Fruit fly (Drosophila melanogaster) whole organism, adult: ENCODE results near the gene Acp1.

ENCODE experiments used
- CG11617 ChIP-seq: fragments of 200-800 bp; sonication (Bioruptor generic); optimal IDR thresholded peaks from 2 replicates; lab custom pipeline; 2017; ENCODE audit warnings: mild to moderate bottlenecking, missing biosample characterization, missing genetic modification reagents, missing genetic modification characterization
- CG12768 ChIP-seq: fragments of 200-800 bp; sonication (Bioruptor generic); optimal IDR thresholded peaks from 2 replicates; lab custom pipeline; 2017; ENCODE audit warnings: missing biosample characterization, missing genetic modification characterization, mild to moderate bottlenecking, moderate library complexity, missing genetic modification reagents
- CG1620 ChIP-seq: fragments of 200-800 bp; sonication (Bioruptor generic); optimal IDR thresholded peaks from 2 replicates; lab custom pipeline; 2016; ENCODE audit warnings: missing biosample characterization, missing genetic modification characterization
- CG33017 ChIP-seq: fragments of 200-800 bp; sonication (Bioruptor generic); optimal IDR thresholded peaks from 2 replicates; lab custom pipeline; 2018; ENCODE audit warnings: missing biosample characterization, mild to moderate bottlenecking, missing genetic modification characterization, moderate library complexity
- CG7045 ChIP-seq: fragments of 200-800 bp; sonication (Bioruptor generic); optimal IDR thresholded peaks from 2 replicates; lab custom pipeline; 2017; ENCODE audit warnings: missing biosample characterization, mild to moderate bottlenecking, missing genetic modification characterization
- Clk ChIP-seq: fragments of 200-800 bp; sonication (Bioruptor generic); optimal IDR thresholded peaks from 2 replicates; lab custom pipeline; 2017; ENCODE audit warnings: missing biosample characterization, missing genetic modification characterization
- Crg-1 ChIP-seq: fragments of 200-800 bp; sonication (Bioruptor generic); optimal IDR thresholded peaks from 2 replicates; lab custom pipeline; 2016; ENCODE audit warnings: missing biosample characterization, missing genetic modification characterization
- Mnt ChIP-seq: fragments of 200-800 bp; sonication (Bioruptor generic); optimal IDR thresholded peaks from 2 replicates; lab custom pipeline; 2016; ENCODE audit warnings: missing biosample characterization, mild to moderate bottlenecking, missing genetic modification characterization
- bab1 ChIP-seq: fragments of 200-800 bp; sonication (Bioruptor generic); optimal IDR thresholded peaks from 3 replicates; lab custom pipeline; 2019; ENCODE audit warnings: missing biosample characterization, mild to moderate bottlenecking, missing genetic modification characterization, moderate library complexity
- cnc ChIP-seq, 2 experiments: fragments of >200 bp; optimal IDR thresholded peaks; 2 replicates each; lab custom pipeline; 2017
- kay ChIP-seq: fragments of 200-800 bp; sonication (Bioruptor generic); peaks from one replicate; lab custom pipeline; 2016; ENCODE audit warnings: missing biosample characterization, missing genetic modification characterization, borderline replicate concordance
- ovo ChIP-seq: fragments of 200-800 bp; sonication (Bioruptor generic); optimal IDR thresholded peaks from 2 replicates; lab custom pipeline; 2016; ENCODE audit warnings: missing biosample characterization, missing genetic modification characterization
- pad ChIP-seq: fragments of 200-800 bp; sonication (Bioruptor generic); optimal IDR thresholded peaks from 3 replicates; lab custom pipeline; 2017; ENCODE audit warnings: missing biosample characterization, missing genetic modification characterization, mild to moderate bottlenecking, moderate library complexity, missing genetic modification reagents
- toe ChIP-seq: fragments of 200-800 bp; sonication (Bioruptor generic); optimal IDR thresholded peaks from 2 replicates; lab custom pipeline; 2016; ENCODE audit warnings: missing biosample characterization, missing genetic modification characterization

DNA sequence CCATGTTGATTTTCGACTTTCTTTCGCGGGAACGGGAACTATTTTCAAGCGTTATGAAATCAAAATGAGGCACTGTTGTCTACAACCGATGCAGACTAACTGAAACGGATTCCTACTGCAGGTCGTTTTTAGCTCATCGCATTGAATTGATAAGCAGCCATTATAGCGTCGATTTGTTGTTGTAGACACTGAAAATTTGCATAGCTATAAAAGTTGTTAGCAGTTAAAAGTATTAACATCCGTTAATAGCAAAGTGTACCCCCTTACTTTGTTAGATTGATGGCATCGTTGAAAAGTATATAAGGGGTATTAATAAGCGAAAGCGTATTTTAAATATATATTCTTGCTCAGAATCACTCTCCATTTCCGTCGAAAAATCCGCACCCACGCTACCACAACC is 21.9 kb downstream of the Acp1 start, which contains the start of gene CG13793:
- no peak for TF ChIP-seq bab1 (GFP tag; lab: Kevin White, UChicago)
- no peak for TF ChIP-seq Clk (GFP tag; lab: Kevin White, UChicago)
- TF ChIP-seq CG33017 (tag; lab: Kevin White, UChicago): no peak
- TF ChIP-seq ovo (GFP tag; lab: Kevin White, UChicago): no peak
- no peak for TF ChIP-seq Crg-1 (GFP tag; lab: Kevin White, UChicago)
- no peak for TF ChIP-seq CG12768 (GFP tag; lab: Kevin White, UChicago)
- TF ChIP-seq CG11617 (GFP tag; lab: Kevin White, UChicago): no peak
- no peak for TF ChIP-seq CG1620 (GFP tag; lab: Kevin White, UChicago)
- TF ChIP-seq CG7045 (GFP tag; lab: Kevin White, UChicago): no peak
- peak; percentile 35 for TF ChIP-seq kay (GFP tag; lab: Kevin White, UChicago)
- TF ChIP-seq Mnt (GFP tag; lab: Kevin White, UChicago): no peak
- TF ChIP-seq cnc (optimal IDR thresholded peaks at IDR 0.05; lab: Kevin White, UChicago): no peak
- TF ChIP-seq pad: no peak
- TF ChIP-seq toe (GFP tag; lab: Kevin White, UChicago): no peak
